Fruit fly (Drosophila melanogaster): Measurements from ENCODE around the gene Tsp.
A peak's percentile ranks its signal among the peaks of the same experiment; 100 is the strongest.

Gene Tsp

DNA sequence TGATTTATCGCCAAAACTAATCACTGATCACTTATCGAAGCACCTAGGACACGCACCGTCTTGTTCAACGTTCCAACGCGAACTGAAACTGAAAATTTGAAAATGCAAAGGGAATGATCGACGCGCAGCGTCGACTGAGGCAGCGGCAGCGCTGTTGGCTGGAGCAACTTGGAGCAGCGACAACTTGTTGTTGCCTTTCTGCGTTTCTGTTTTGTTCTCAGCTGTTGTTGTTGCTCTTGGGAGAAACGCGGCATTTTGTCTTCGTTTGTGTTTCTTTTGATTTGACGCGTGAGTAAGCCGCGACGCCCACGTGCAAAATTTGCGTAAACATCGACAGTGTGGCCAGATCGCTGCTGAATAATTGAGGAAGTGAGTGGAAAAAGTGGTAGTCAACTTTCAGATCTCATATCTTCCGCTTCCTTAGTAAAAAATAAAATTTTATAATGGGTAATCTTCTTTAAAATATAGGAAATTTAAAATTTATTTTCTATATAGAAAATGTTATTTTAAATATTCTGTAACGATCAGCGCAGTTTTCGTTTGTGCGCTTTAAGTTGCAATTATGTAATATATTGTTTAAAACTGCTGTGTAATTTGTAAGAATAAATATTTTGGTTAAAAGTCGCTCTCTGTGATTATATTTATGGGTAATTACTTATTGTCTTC, at the start of gene Tsp:
TSS of gene Tsp (minus strand) at position 90 of the 666 bp plus-strand sequence.
- no peak for TF ChIP-seq noc (tag; optimal IDR thresholded peaks at IDR 0.05)

DNA sequence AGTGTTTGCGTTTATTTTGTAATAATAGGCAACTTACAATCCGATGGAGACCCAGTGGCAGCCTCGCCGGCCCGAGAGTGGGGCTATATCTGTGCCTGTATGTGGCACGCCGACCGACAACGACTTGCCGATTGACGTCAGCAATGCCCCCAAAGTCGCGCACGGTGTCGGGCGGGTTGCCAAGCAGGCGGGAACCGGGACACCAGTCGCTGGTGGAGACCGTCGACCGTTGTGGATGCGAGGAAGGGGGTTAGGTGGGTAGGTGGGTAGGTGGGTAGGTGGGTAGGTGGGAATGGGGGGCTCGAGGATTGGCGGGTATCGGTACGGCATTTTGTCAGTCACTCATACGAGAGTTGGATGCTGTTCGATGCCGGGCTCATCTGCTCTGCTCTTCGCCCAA, 42.2 kb upstream of the Tsp start:
- no peak for TF ChIP-seq noc (tag; optimal IDR thresholded peaks at IDR 0.05)

DNA sequence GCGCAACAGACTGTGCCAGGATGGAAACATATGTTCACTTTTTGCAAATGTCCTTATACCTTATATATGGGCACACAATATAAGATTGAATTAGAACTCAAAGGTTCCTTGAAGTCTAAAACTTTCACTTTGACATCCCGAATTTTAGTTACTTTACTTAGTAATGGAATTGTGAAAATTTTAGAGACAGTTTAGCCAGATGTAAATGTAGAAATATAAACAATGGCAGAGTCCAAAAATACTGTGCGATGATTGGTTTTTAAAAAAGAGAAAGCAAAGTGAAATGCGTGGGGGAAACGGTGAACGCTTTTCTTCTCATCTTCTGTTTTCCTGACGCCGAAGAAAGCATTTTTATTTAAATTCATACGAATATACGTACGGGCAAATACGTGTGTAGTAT, 38.9 kb upstream of the Tsp start, which contains the start of gene CG44271:
TSS of gene CG44271 (minus strand) at position 101 of the 400 bp plus-strand sequence.
- no peak for TF ChIP-seq noc (tag; optimal IDR thresholded peaks at IDR 0.05)

DNA sequence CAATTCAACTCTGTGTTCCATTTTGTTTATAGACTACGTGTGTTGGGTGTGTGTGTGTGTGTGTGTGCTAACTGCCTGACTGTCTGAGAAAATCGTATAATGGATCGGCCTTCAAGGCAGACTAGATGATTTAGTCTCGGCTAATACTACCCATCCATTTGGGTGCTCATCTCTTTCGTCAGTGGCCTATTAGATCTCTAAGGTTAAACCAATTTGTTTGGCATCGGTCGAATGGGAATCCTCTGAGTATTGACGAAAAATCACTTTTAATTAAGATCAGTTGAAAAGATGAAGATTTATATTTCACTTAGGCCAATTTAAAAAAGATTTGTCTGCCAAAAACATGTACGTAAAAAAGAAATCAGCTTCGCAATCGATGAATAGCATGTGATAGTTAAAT, 36.6 kb upstream of the Tsp start, which contains the start of gene CG31910:
TSS of gene CG31910 (minus strand) at position 101 of the 400 bp plus-strand sequence.
- TF ChIP-seq noc (tag; optimal IDR thresholded peaks at IDR 0.05): no peak

DNA sequence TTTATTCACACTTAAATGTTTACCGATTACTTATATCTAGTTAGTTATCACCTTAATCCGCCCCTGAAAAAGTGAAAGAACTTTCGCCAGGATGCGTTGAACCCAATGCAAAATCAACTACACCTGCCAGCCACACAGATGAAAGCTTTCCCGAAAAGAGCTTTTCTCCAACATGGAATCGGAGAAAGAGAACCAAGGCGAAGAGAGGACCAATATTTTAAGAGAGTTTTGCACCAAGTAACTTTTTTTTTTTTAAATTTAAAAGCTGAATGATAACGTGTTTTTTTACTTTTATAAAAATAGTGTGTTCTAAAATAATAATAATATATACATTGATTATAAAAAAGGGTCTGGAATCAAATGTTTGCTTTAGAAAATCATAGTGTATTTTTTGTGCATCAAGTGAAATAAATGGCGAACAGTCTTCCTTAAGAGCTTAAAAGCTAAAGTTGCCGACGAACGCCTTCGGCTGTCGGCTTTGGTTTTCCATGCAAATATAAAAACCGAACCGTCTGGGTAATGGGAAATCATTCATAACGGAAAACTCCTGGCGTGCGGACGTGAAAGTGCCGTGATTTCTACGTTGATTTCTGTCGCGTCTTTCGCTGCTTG, 33.2 kb upstream of the Tsp start, which contains the start of gene meng:
TSS of gene meng (plus strand) at position 523 of the 612 bp plus-strand sequence.
- TF ChIP-seq noc (tag; optimal IDR thresholded peaks at IDR 0.05): no peak

DNA sequence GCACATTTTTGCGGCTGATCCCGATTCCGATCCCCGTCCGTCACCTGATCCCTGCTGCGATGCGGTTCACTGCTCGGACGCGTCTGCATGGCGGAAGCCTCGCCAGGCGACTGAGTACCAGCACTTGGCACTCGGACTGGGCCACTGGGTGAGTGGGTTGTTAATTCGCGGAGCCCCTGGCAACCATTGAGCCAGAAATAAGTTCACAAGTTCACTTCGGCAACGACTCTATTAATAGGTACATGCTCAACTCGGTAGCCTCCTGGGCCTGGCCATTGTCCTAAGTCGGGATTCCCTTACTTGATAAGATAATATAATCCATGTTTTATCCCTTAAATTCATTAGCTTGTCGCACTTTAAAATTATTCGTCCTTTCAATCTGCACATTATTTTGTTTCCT, 31.2 kb upstream of the Tsp start, which contains the start of gene TTLL3A:
TSS of gene TTLL3A (minus strand) at position 101 of the 400 bp plus-strand sequence.
- TF ChIP-seq noc (tag; optimal IDR thresholded peaks at IDR 0.05): no peak

DNA sequence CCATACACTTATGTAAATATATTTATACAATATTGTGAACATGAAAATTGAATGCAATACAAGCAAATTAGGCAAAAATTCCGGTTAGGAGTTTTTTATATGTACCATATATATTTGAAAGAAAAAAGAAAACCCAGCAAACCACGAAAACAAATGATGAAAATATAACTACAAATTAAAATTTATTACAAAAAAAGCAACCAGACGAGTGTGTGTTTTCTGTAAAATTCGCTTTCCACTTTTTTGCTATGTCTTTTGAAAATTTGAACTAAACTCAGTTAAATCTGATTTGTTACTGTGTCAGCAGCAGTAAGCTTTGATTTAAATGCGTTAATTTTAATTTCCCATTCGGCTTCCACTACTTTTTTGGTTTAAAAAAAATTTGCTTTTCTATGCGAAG, 23.7 kb upstream of the Tsp start, which contains the start of gene TTLL3B:
TSS of gene TTLL3B (plus strand) at position 301 of the 400 bp plus-strand sequence.
- no peak for TF ChIP-seq noc (tag; optimal IDR thresholded peaks at IDR 0.05)

DNA sequence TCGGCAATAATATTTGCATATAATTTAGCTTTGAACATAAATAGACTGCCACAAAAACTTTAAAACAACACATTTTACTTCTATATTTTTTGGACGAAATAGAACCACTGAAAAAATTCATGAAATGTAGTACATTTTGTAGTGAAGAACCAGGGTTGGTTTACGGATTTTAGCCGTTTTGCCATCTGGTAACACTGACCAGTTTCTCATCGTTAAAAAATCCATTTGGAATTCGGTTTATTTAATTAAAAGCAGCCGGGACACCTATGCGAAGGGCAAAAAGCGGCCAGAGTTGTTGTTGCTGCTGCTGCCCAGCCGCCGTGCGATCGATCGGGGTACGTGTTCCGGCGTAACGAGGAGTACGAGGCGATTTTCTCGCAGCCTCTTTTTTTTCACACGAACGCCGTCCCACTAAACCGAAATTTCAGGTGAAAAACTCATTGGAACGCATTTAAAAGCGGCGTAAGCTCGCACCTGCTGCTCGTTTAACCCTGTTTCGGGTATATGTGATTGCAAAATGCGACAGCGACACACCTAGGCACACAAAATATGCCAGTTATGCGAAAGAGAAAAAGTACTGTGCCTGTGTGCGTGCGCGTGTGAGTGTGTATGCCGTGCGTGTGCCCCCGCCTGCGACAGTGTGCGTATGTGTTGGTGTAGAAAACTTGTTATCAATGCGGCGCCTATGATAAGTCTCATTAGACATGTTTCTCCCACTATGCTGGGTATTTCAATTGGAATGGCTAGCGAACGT, 15.0 kb upstream of the Tsp start, which contains the start of gene Liprin-alpha:
TSS of gene Liprin-alpha (plus strand) at position 154 of the 754 bp plus-strand sequence.
- no peak for TF ChIP-seq noc (tag; optimal IDR thresholded peaks at IDR 0.05)

DNA sequence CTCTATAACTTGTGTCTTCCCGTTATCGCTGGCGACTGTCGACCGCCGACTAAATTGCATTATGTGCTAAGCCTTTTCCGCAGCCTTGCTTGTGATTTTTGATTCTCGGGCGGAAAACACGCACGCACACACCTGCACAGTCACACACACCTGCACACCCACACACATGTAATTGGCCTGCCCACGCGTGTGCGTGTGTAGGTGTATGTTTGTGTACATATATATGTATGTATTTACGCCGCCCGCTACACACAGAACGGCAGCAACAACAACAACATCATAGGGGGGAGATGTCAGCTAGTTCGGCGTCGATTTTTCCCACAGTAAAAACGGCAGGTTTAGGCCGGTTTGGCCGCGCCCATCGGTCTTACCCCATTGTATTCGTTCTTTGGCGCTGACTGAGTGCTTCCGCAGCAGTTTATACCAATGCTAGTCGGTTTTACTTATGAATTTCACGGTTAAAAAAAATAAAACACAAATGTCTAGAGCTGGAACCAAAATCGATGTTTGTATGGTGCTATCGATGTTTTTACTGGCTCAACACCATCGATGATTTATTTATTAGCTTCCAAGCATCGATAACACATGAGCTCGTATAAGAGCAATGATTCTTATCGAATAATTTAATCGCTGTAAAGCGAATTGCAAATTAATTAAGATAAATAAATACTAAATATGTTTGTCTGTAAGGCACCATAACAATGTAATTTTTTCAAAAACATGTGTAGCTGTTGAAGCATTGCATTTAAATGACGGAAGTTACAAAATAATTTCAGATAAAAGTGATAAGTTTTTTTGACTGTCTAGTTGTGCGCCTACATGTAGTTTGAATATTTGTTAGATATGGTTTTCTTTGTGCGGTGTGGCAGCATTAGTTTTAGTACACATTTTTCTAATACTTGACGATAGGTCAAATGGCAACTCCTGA, 14.2 kb upstream of the Tsp start, which contains the start of gene homer:
TSS of gene homer (minus strand) at position 538 of the 928 bp plus-strand sequence.
- TF ChIP-seq noc (tag; optimal IDR thresholded peaks at IDR 0.05): no peak

DNA sequence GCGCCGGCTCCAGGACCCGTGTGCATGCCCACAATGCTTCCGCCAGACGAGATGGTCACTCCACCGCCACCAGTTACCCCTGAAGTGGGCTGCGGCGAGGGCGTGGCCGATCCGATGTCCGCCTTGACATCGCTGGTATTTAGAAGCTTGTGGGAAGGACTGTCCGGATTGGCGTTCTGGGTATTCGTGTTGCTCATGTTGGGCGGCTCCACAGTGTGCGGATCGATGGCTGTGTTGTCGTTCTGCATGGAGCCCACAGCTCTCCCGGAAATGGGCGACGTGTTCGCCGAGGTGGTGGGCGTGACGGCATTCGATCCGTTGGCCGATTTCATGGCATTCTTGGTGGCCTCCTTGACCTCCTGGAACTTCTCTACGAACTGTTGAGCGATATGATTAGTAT, 12.8 kb upstream of the Tsp start:
- no peak for TF ChIP-seq noc (tag; optimal IDR thresholded peaks at IDR 0.05)

DNA sequence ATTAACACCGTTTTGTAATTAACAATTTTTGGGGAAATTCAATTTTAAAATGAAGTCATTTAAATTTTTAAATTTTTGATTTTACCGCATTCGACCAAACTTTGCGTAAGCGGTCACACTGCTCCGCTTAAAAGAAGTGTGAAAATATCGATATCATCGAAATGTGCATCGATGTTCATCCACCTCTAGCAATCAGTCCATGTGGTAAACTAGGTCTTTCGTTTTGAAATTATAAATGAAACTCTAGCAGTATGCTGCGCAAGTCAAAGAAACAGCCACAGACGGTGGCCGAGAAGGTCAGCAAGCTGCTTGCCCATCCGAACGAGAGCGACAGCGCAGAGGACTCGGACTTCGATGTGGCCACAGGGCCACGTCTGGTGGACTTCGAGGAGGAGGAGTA, 8.6 kb upstream of the Tsp start, which contains the start of gene Aatf:
TSS of gene Aatf (plus strand) at position 166 of the 400 bp plus-strand sequence.
- no peak for TF ChIP-seq noc (tag; optimal IDR thresholded peaks at IDR 0.05)

DNA sequence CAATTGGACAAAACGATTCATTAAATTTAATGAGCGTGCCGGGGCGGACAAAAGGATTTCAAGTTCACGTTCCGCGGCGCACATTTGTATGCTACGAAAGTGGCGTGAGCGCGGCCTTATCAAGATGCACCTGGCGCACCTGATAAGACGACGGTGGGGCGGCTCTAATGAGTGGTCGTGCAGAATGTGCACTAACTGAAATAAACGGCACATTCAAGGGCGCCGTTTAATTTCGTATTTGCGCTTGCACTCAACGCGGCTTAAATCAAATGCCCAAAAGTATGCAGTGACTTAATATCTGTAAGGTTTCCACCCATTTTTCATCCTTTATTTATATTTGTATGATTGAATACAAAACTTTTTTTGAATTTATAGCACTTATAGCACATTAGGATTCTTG, 8.0 kb upstream of the Tsp start:
- TF ChIP-seq noc (tag; optimal IDR thresholded peaks at IDR 0.05): no peak

DNA sequence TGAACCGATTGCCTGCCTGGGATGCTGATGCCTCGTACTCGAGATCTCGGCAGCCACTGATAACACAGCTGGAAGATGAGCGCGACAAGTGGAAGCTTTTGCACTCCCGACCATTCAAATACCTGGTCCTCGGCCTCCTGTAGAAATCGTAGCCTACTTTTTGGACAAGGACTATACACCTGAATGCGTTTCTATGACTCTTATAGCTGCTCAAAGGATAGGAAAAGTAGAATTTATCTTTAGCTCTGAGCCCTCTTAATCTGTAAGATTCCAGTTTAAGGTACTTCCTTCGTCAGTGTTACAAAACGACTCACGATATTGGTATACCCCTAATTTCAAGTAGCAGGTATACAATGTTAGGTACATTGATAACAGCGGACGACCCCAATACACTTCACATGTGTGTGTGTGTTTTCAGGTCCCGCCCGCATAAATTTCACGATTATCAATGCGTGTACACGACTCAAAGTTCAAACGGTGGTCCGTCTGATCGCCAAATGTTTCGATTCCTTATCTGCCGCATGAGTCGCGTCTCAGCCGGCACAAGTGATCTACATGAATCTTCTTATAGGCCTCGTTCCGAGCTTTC, 7.4 kb upstream of the Tsp start, which contains the start of gene AkhR:
TSS of gene AkhR (minus strand) at position 5 of the 589 bp plus-strand sequence.
- TF ChIP-seq noc (tag; optimal IDR thresholded peaks at IDR 0.05): peak; percentile 23

DNA sequence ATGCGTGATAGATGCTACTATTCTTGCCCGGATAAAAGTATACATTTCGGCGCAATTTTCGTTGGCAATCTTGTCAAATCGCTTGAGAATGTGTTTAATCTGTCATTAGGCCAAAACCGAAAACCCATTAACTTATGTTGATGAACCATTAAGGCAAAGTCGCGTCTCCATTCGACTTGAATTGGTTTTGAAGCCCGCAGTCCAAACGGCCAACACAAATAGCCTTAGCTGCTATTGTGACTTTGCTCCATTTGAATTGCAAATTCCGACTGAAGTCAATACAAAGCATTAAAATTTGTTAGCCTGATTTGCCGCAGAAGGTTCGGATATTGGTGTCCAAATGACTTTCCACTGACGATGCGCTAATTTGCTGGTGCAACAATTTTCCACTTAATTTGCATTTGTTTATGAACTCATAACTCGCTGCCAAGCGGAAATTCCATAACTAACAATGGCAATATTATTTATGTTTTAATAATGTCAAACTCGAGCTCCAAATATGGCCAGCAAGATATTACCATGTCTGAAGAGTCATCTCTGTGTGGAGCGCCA, 2.4 kb downstream of the Tsp start:
- no peak for TF ChIP-seq noc (tag; optimal IDR thresholded peaks at IDR 0.05)

Data from whole organism, larva.